Worm (Caenorhabditis elegans) whole organism, mixed stage, embryonic: ENCODE data around the gene D1086.17.
A peak's percentile ranks its signal among the peaks of the same experiment; 100 is the strongest.
"Not testable (repeated sequence)": the region's sequence is repeated elsewhere in the genome, so short reads cannot be mapped to it uniquely, and the experiment has no call there.

Experiments used
- M03D4.4 ChIP-seq: sonication (generic microtip); optimal IDR thresholded peaks from 2 replicates; lab custom pipeline; 2017; ENCODE audit warnings: mild to moderate bottlenecking, missing genetic modification characterization, missing compliant biosample characterization
- elt-1 ChIP-seq: sonication (generic microtip); optimal IDR thresholded peaks from 2 replicates; lab custom pipeline; 2017; ENCODE audit warnings: missing genetic modification characterization, mild to moderate bottlenecking, missing compliant biosample characterization, antibody characterized with exemption, moderate library complexity, borderline replicate concordance; ENCODE audit not compliant: insufficient read depth
- elt-3 ChIP-seq: fragments of 150-350 bp; optimal IDR thresholded peaks from 2 replicates; lab custom pipeline; 2014; ENCODE audit warnings: missing biosample characterization, missing genetic modification characterization
- lin-13 ChIP-seq: fragments of 150-350 bp; optimal IDR thresholded peaks from 2 replicates; lab custom pipeline; 2014; ENCODE audit warnings: missing biosample characterization, missing genetic modification characterization
- lsy-2 ChIP-seq: fragments of 150-350 bp; optimal IDR thresholded peaks from 2 replicates; lab custom pipeline; 2014; ENCODE audit warnings: missing biosample characterization, missing genetic modification characterization
- nhr-2 ChIP-seq: fragments of 150-350 bp; optimal IDR thresholded peaks from 2 replicates; lab custom pipeline; 2014; ENCODE audit warnings: missing biosample characterization, missing genetic modification characterization
- nhr-28 ChIP-seq: fragments of 150-350 bp; optimal IDR thresholded peaks from 2 replicates; lab custom pipeline; 2014; ENCODE audit warnings: missing biosample characterization, missing genetic modification characterization
- nhr-76 ChIP-seq: sonication (generic microtip); optimal IDR thresholded peaks from 2 replicates; lab custom pipeline; 2017; ENCODE audit warnings: missing biosample characterization, missing genetic modification characterization
- pha-4 ChIP-seq: fragments of 150-350 bp; optimal IDR thresholded peaks from 2 replicates; lab custom pipeline; 2018; ENCODE audit warnings: missing biosample characterization, missing genetic modification reagents, missing genetic modification characterization
- snpc-4 ChIP-seq: fragments of 150-350 bp; optimal IDR thresholded peaks from 2 replicates; lab custom pipeline; 2014; ENCODE audit warnings: missing biosample characterization, missing genetic modification characterization
- sptf-1 ChIP-seq: sonication (generic microtip); optimal IDR thresholded peaks from 2 replicates; lab custom pipeline; 2017; ENCODE audit warnings: mild to moderate bottlenecking, missing genetic modification characterization, moderate library complexity, missing compliant biosample characterization
- tbx-8 ChIP-seq: fragments of 200-800 bp; sonication (Bioruptor generic); optimal IDR thresholded peaks from 2 replicates; lab custom pipeline; 2018; ENCODE audit warnings: mild to moderate bottlenecking, missing genetic modification characterization, moderate library complexity, missing compliant biosample characterization
- unc-39 ChIP-seq: fragments of 150-350 bp; optimal IDR thresholded peaks from 2 replicates; lab custom pipeline; 2014; ENCODE audit warnings: missing biosample characterization, missing genetic modification characterization
- ztf-11 ChIP-seq: fragments of 150-350 bp; optimal IDR thresholded peaks from 2 replicates; lab custom pipeline; 2014; ENCODE audit warnings: missing biosample characterization, missing genetic modification characterization

ce11 chrV:14038328-14039084, 29.2 kb upstream of the D1086.17 start, which contains the start of gene vps-39:
- TF ChIP-seq nhr-28 (tag; lab: Kevin White, UChicago); nhr-76 (tag; lab: Kevin White, UChicago); snpc-4 (tag; lab: Kevin White, UChicago); lsy-2 (tag; lab: Kevin White, UChicago); ztf-11 (tag; lab: Kevin White, UChicago); lin-13 (tag; lab: Kevin White, UChicago); elt-3 (tag; lab: Kevin White, UChicago); nhr-2 (tag; lab: Kevin White, UChicago); pha-4 (tag; lab: Kevin White, UChicago); elt-1 (tag; lab: Kevin White, UChicago); unc-39; tbx-8: not testable (repeated sequence)
- TF ChIP-seq M03D4.4 (tag; lab: Kevin White, UChicago) (peak; percentile 23), sptf-1 (peak; percentile 65)
